Fruit fly (Drosophila melanogaster) whole organism, embryonic: ENCODE data around the gene CG8349.

Source experiments
- Asciz ChIP-seq: fragments of 200-800 bp; sonication (Bioruptor generic); optimal IDR thresholded peaks from 2 replicates; lab custom pipeline; 2017; ENCODE audit warnings: missing biosample characterization, mild to moderate bottlenecking, missing genetic modification characterization, missing genetic modification reagents
- B-H1 ChIP-seq: fragments of 200-800 bp; sonication (Bioruptor generic); IDR thresholded peaks from 3 replicates; pipeline ENCODE4 v1.3.6; 2022; ENCODE audit warnings: missing biosample characterization, missing genetic modification characterization
- Blimp-1 ChIP-seq: fragments of 200-800 bp; sonication (Bioruptor generic); optimal IDR thresholded peaks from 3 replicates; lab custom pipeline; 2018; ENCODE audit warnings: missing biosample characterization, missing genetic modification characterization, mild to moderate bottlenecking, moderate library complexity, missing genetic modification reagents
- CG10366 ChIP-seq: fragments of 200-800 bp; sonication (Bioruptor generic); IDR thresholded peaks from 2 replicates; pipeline ENCODE4 v1.3.6; 2022; ENCODE audit warnings: missing biosample characterization, missing genetic modification characterization
- CG1603 ChIP-seq: fragments of 200-800 bp; sonication (Bioruptor generic); optimal IDR thresholded peaks from 2 replicates; lab custom pipeline; 2019; ENCODE audit warnings: missing biosample characterization, mild to moderate bottlenecking, missing genetic modification characterization, moderate library complexity
- CG18619 ChIP-seq: fragments of 200-800 bp; sonication (Bioruptor generic); optimal IDR thresholded peaks from 3 replicates; lab custom pipeline; 2017; ENCODE audit warnings: missing biosample characterization, mild to moderate bottlenecking, missing genetic modification characterization
- CG2712 ChIP-seq: fragments of 200-800 bp; optimal IDR thresholded peaks from 3 replicates; lab custom pipeline; 2019; ENCODE audit warnings: missing biosample characterization, mild to moderate bottlenecking, missing genetic modification characterization, moderate library complexity
- CG30403 ChIP-seq: fragments of 200-800 bp; sonication (Bioruptor generic); optimal IDR thresholded peaks from 3 replicates; lab custom pipeline; 2016; ENCODE audit warnings: missing biosample characterization, missing genetic modification characterization
- CG5245 ChIP-seq: fragments of 200-800 bp; sonication (Bioruptor generic); optimal IDR thresholded peaks from 3 replicates; lab custom pipeline; 2016; ENCODE audit warnings: missing biosample characterization, missing genetic modification characterization
- CG6254 ChIP-seq: fragments of 200-800 bp; sonication (Bioruptor generic); optimal IDR thresholded peaks from 3 replicates; lab custom pipeline; 2017; ENCODE audit warnings: mild to moderate bottlenecking, missing biosample characterization, missing genetic modification reagents, missing genetic modification characterization
- CG6813 ChIP-seq: fragments of 200-800 bp; sonication (Bioruptor generic); optimal IDR thresholded peaks from 2 replicates; lab custom pipeline; 2017; ENCODE audit warnings: missing biosample characterization, missing genetic modification characterization, mild to moderate bottlenecking, moderate library complexity, missing genetic modification reagents
- CG9609 ChIP-seq: fragments of 200-800 bp; sonication (Bioruptor generic); optimal IDR thresholded peaks from 3 replicates; lab custom pipeline; 2016; ENCODE audit warnings: missing biosample characterization, missing genetic modification characterization
- CG9727 ChIP-seq: fragments of 200-800 bp; sonication (Bioruptor generic); optimal IDR thresholded peaks from 3 replicates; lab custom pipeline; 2017; ENCODE audit warnings: missing biosample characterization, mild to moderate bottlenecking, missing genetic modification characterization
- CG9817 ChIP-seq: fragments of 200-800 bp; sonication (Bioruptor generic); optimal IDR thresholded peaks from 2 replicates; lab custom pipeline; 2018; ENCODE audit warnings: missing biosample characterization, mild to moderate bottlenecking, missing genetic modification characterization, moderate library complexity
- CG9932 ChIP-seq: fragments of 200-800 bp; sonication (Bioruptor generic); IDR thresholded peaks from 2 replicates; pipeline ENCODE4 v1.3.6; 2022; ENCODE audit warnings: missing biosample characterization, missing genetic modification characterization
- CTCF ChIP-seq: fragments of 200-800 bp; sonication (Bioruptor generic); optimal IDR thresholded peaks from 2 replicates; lab custom pipeline; 2017; ENCODE audit warnings: missing biosample characterization, mild to moderate bottlenecking, missing genetic modification characterization, moderate library complexity
- D ChIP-seq, 2 experiments: fragments of 200-800 bp in 1 of 2; fragments of >200 bp in 1 of 2; sonication (Bioruptor generic) in 1 of 2; optimal IDR thresholded peaks; 2 replicates in 1 of 2; 3 replicates in 1 of 2; lab custom pipeline; 2017; ENCODE audit warnings: mild to moderate bottlenecking in 1 of 2, missing biosample characterization in 1 of 2, missing genetic modification characterization in 1 of 2, missing genetic modification reagents in 1 of 2
- Eip74EF ChIP-seq, 2 experiments: fragments of 200-800 bp in 1 of 2; fragments of >200 bp in 1 of 2; sonication (Bioruptor generic) in 1 of 2; optimal IDR thresholded peaks; 2 replicates each; lab custom pipeline; 2017 to 2019; ENCODE audit warnings: missing biosample characterization in 2 of 2, missing genetic modification characterization in 2 of 2, mild to moderate bottlenecking in 1 of 2, moderate library complexity in 1 of 2
- HLHmδ ChIP-seq: fragments of 200-800 bp; sonication (Bioruptor generic); optimal IDR thresholded peaks from 2 replicates; lab custom pipeline; 2018; ENCODE audit warnings: missing biosample characterization, mild to moderate bottlenecking, missing genetic modification characterization, moderate library complexity
- Med ChIP-seq: fragments of 200-800 bp; sonication (Bioruptor generic); peaks from one replicate; lab custom pipeline; 2016; ENCODE audit warnings: missing biosample characterization, missing genetic modification characterization, mild to moderate bottlenecking, inconsistent platforms, moderate library complexity
- NFAT ChIP-seq: fragments of 200-800 bp; sonication (Bioruptor generic); IDR thresholded peaks from 2 replicates; pipeline ENCODE4 v1.3.6; 2022; ENCODE audit warnings: missing biosample characterization, missing genetic modification characterization
- Oaz ChIP-seq: fragments of 200-800 bp; sonication (Bioruptor generic); IDR thresholded peaks from 2 replicates; pipeline ENCODE4 v1.3.6; 2022; ENCODE audit warnings: missing biosample characterization, missing genetic modification characterization
- Rfx ChIP-seq: fragments of 200-800 bp; sonication (Bioruptor generic); IDR thresholded peaks from 2 replicates; pipeline ENCODE4 v1.3.6; 2022; ENCODE audit warnings: missing biosample characterization, missing genetic modification characterization
- amos ChIP-seq: fragments of 200-800 bp; sonication (Bioruptor generic); IDR thresholded peaks from 2 replicates; pipeline ENCODE4 v1.3.6; 2022; ENCODE audit warnings: missing biosample characterization, missing genetic modification characterization; ENCODE audit not compliant: partially characterized antibody
- caup ChIP-seq: fragments of 200-800 bp; sonication (Bioruptor generic); optimal IDR thresholded peaks from 3 replicates; lab custom pipeline; 2017; ENCODE audit warnings: missing biosample characterization, mild to moderate bottlenecking, missing genetic modification characterization, moderate library complexity; ENCODE audit not compliant: severe bottlenecking
- crp ChIP-seq, 2 experiments: fragments of 200-800 bp; sonication (Bioruptor generic); optimal IDR thresholded peaks; 2 replicates in 1 of 2; 3 replicates in 1 of 2; lab custom pipeline; 2017; ENCODE audit warnings: missing biosample characterization in 2 of 2, missing genetic modification characterization in 2 of 2, mild to moderate bottlenecking in 1 of 2, moderate library complexity in 1 of 2
- danr ChIP-seq: fragments of 200-800 bp; sonication (Bioruptor generic); IDR thresholded peaks from 2 replicates; pipeline ENCODE4 v1.3.6; 2022; ENCODE audit warnings: missing biosample characterization, missing genetic modification characterization
- dimm ChIP-seq: fragments of 200-800 bp; sonication (Bioruptor generic); IDR thresholded peaks from 2 replicates; pipeline ENCODE4 v1.3.6; 2022; ENCODE audit warnings: missing biosample characterization, missing genetic modification characterization
- dysf ChIP-seq: fragments of 200-800 bp; sonication (Bioruptor generic); IDR thresholded peaks from 3 replicates; pipeline ENCODE4 v1.3.6; 2022; ENCODE audit warnings: missing biosample characterization, missing genetic modification characterization
- en ChIP-seq: fragments of 200-800 bp; sonication (Bioruptor generic); optimal IDR thresholded peaks from 2 replicates; lab custom pipeline; 2016; ENCODE audit warnings: missing biosample characterization, missing genetic modification characterization
- gem ChIP-seq: fragments of 200-800 bp; sonication (Bioruptor generic); optimal IDR thresholded peaks from 2 replicates; lab custom pipeline; 2019; ENCODE audit warnings: missing biosample characterization, mild to moderate bottlenecking, missing genetic modification characterization, moderate library complexity
- gsb ChIP-seq: fragments of 200-800 bp; sonication (Bioruptor generic); IDR thresholded peaks from 2 replicates; pipeline ENCODE4 v1.3.6; 2022; ENCODE audit warnings: missing biosample characterization, missing genetic modification characterization
- gt ChIP-seq: fragments of 200-800 bp; sonication (Bioruptor generic); IDR thresholded peaks from 2 replicates; pipeline ENCODE4 v1.3.6; 2022; ENCODE audit warnings: missing biosample characterization, missing genetic modification characterization
- her ChIP-seq: fragments of 200-800 bp; sonication (Bioruptor generic); optimal IDR thresholded peaks from 2 replicates; lab custom pipeline; 2016; ENCODE audit warnings: missing biosample characterization, missing genetic modification characterization
- hth ChIP-seq: fragments of >200 bp; optimal IDR thresholded peaks from 2 replicates; lab custom pipeline; 2017; ENCODE audit warnings: inconsistent platforms
- maf-S ChIP-seq: fragments of 200-800 bp; sonication (Bioruptor generic); optimal IDR thresholded peaks from 2 replicates; lab custom pipeline; 2016; ENCODE audit warnings: missing biosample characterization, missing genetic modification characterization
- mam ChIP-seq: fragments of 200-800 bp; sonication (Bioruptor generic); optimal IDR thresholded peaks from 3 replicates; lab custom pipeline; 2016; ENCODE audit warnings: missing biosample characterization, missing genetic modification characterization
- nom ChIP-seq: fragments of 200-800 bp; sonication (Bioruptor generic); optimal IDR thresholded peaks from 2 replicates; lab custom pipeline; 2017; ENCODE audit warnings: missing biosample characterization, missing genetic modification characterization, mild to moderate bottlenecking, moderate library complexity, missing genetic modification reagents
- peb ChIP-seq: fragments of 200-800 bp; sonication (Bioruptor generic); IDR thresholded peaks from 2 replicates; pipeline ENCODE4 v1.3.6; 2022; ENCODE audit warnings: missing biosample characterization, missing genetic modification characterization
- phol ChIP-seq: fragments of 200-800 bp; sonication (Bioruptor generic); optimal IDR thresholded peaks from 3 replicates; lab custom pipeline; 2018; ENCODE audit warnings: missing biosample characterization, mild to moderate bottlenecking, missing genetic modification characterization, moderate library complexity
- prd ChIP-seq, 3 experiments: fragments of >200 bp in 2 of 3; fragments of 200-800 bp in 1 of 3; sonication (Bioruptor generic) in 1 of 3; optimal IDR thresholded peaks in 2 of 3; IDR thresholded peaks in 1 of 3; 2 replicates in 2 of 3; 3 replicates in 1 of 3; pipeline versions ENCODE4 v1.3.6 to Lab custom; 2017 to 2022; ENCODE audit warnings: missing biosample characterization in 1 of 3, missing genetic modification characterization in 1 of 3
- row ChIP-seq: fragments of 200-800 bp; sonication (Bioruptor generic); IDR thresholded peaks from 3 replicates; pipeline ENCODE4 v1.3.6; 2022; ENCODE audit warnings: missing biosample characterization, missing genetic modification characterization
- sens ChIP-seq: fragments of 200-800 bp; sonication (Bioruptor generic); peaks from one replicate; lab custom pipeline; 2016; ENCODE audit warnings: missing biosample characterization, missing genetic modification characterization
- seq ChIP-seq: fragments of 200-800 bp; sonication (Bioruptor generic); IDR thresholded peaks from 2 replicates; pipeline ENCODE4 v1.3.6; 2022; ENCODE audit warnings: missing biosample characterization, missing genetic modification characterization
- slbo ChIP-seq: fragments of 200-800 bp; sonication (Bioruptor generic); IDR thresholded peaks from 2 replicates; pipeline ENCODE4 v1.3.6; 2022; ENCODE audit warnings: missing biosample characterization, missing genetic modification characterization
- sob ChIP-seq: fragments of 200-800 bp; sonication (Bioruptor generic); IDR thresholded peaks from 2 replicates; pipeline ENCODE4 v1.3.6; 2022; ENCODE audit warnings: missing biosample characterization, missing genetic modification characterization
- ssp ChIP-seq: fragments of 200-800 bp; sonication (Bioruptor generic); IDR thresholded peaks from 2 replicates; pipeline ENCODE4 v1.3.6; 2022; ENCODE audit warnings: missing biosample characterization, missing genetic modification characterization
- trh ChIP-seq: fragments of 200-800 bp; sonication (Bioruptor generic); optimal IDR thresholded peaks from 2 replicates; lab custom pipeline; 2016; ENCODE audit warnings: missing biosample characterization, missing genetic modification characterization
- wdn ChIP-seq: fragments of 200-800 bp; sonication (Bioruptor generic); IDR thresholded peaks from 2 replicates; pipeline ENCODE4 v1.3.6; 2022; ENCODE audit warnings: missing biosample characterization, missing genetic modification characterization
- zf30C ChIP-seq: fragments of 200-800 bp; sonication (Bioruptor generic); optimal IDR thresholded peaks from 3 replicates; lab custom pipeline; 2018; ENCODE audit warnings: missing biosample characterization, mild to moderate bottlenecking, missing genetic modification characterization

CG8349 gene

dm6 chr2L:8229628-8230027, 13.9 kb downstream of the CG8349 start (continued):
- TF ChIP-seq peb (GFP tag; lab: Robert Waterston, UW) (peak; percentile 23; the same call in 1 of the 2 replicates), CG6254 (peak; percentile 3), wdn (GFP tag; lab: Robert Waterston, UW) (peak; percentile 36; the same call in 1 of the 2 replicates), CG2712 (tag; lab: Kevin White, UChicago) (peak; percentile 40), CG6813 (no peak), Oaz (GFP tag; lab: Robert Waterston, UW) (no peak), Eip74EF (GFP tag; optimal IDR thresholded peaks at IDR 0.05; lab: Kevin White, UChicago) (peak in 1 of 2 experiments; percentile 11), CG1603 (tag; lab: Kevin White, UChicago) (peak; percentile 13), CG10366 (GFP tag; lab: Robert Waterston, UW) (peak; percentile 31; the same call in 1 of the 2 replicates), B-H1 (GFP tag; lab: Robert Waterston, UW) (peak; percentile 26; the same call in 2 of the 3 replicates), HLHmδ (GFP tag; lab: Kevin White, UChicago) (no peak), dysf (GFP tag; lab: Robert Waterston, UW) (peak; percentile 46; the same call in 1 of the 3 replicates), nom (peak; percentile 11), Med (GFP tag; lab: Kevin White, UChicago) (peak; percentile 86), prd (optimal IDR thresholded peaks at IDR 0.05; lab: Kevin White, UChicago) (no peak), prd (GFP tag; IDR thresholded peaks at IDR 0.05; lab: Robert Waterston, UW) (peak; percentile 73), caup (no peak), maf-S (no peak), row (GFP tag; lab: Robert Waterston, UW) (peak; percentile 70), amos (no peak), sens (peak; percentile 83), CG9727 (peak; percentile 41), seq (no peak), CTCF (no peak), Rfx (peak; percentile 53), mam (GFP tag; lab: Kevin White, UChicago) (peak; percentile 14), danr (GFP tag; lab: Robert Waterston, UW) (no peak), CG30403 (GFP tag; lab: Kevin White, UChicago) (peak; percentile 11), gt (GFP tag; lab: Robert Waterston, UW) (no peak), sob (peak; percentile 28; the same call in 1 of the 2 replicates)

dm6 chr2L:8230255-8230654, 14.5 kb downstream of the CG8349 start:
- TF ChIP-seq Blimp-1 (GFP tag; lab: Kevin White, UChicago), result peak; percentile 7
- peak; percentile 4 for TF ChIP-seq phol (tag; lab: Kevin White, UChicago)
- TF ChIP-seq CG9817 (tag; lab: Kevin White, UChicago), result no peak
- peak; percentile 15 for TF ChIP-seq gem (tag; lab: Kevin White, UChicago)

- no peak for TF ChIP-seq gsb
- TF ChIP-seq zf30C (GFP tag; lab: Kevin White, UChicago), result no peak
- no peak for TF ChIP-seq crp (GFP tag; optimal IDR thresholded peaks at IDR 0.05; lab: Kevin White, UChicago)
- TF ChIP-seq CG5245 (GFP tag; lab: Kevin White, UChicago), result no peak
- TF ChIP-seq dimm (GFP tag; lab: Robert Waterston, UW), result no peak
- no peak for TF ChIP-seq hth (lab: Kevin White, UChicago)
- no peak for TF ChIP-seq CG18619 (GFP tag; lab: Kevin White, UChicago)
- no peak for TF ChIP-seq her (GFP tag; lab: Kevin White, UChicago)
- TF ChIP-seq ssp (GFP tag; lab: Robert Waterston, UW), result no peak
- no peak for TF ChIP-seq CG9609
- TF ChIP-seq slbo (GFP tag; lab: Robert Waterston, UW), result no peak
- TF ChIP-seq Blimp-1 (GFP tag; lab: Kevin White, UChicago), result peak; percentile 3
- TF ChIP-seq trh, result no peak
- TF ChIP-seq en, result no peak
- TF ChIP-seq NFAT (GFP tag; lab: Robert Waterston, UW), result no peak
- TF ChIP-seq CG9932 (GFP tag; lab: Robert Waterston, UW), result no peak
- TF ChIP-seq Med (GFP tag; lab: Kevin White, UChicago), result peak; percentile 66
- no peak for TF ChIP-seq D (optimal IDR thresholded peaks at IDR 0.05; lab: Kevin White, UChicago)
- TF ChIP-seq D (GFP tag; optimal IDR thresholded peaks at IDR 0.05; lab: Kevin White, UChicago), result no peak
- no peak for TF ChIP-seq Asciz (GFP tag; lab: Kevin White, UChicago)
Observed at dm6 chr2L:8232389-8232788, 16.7 kb downstream of the CG8349 start.
